Fruit fly (Drosophila melanogaster): ENCODE results near the gene Cbl.

Gene Cbl

DNA sequence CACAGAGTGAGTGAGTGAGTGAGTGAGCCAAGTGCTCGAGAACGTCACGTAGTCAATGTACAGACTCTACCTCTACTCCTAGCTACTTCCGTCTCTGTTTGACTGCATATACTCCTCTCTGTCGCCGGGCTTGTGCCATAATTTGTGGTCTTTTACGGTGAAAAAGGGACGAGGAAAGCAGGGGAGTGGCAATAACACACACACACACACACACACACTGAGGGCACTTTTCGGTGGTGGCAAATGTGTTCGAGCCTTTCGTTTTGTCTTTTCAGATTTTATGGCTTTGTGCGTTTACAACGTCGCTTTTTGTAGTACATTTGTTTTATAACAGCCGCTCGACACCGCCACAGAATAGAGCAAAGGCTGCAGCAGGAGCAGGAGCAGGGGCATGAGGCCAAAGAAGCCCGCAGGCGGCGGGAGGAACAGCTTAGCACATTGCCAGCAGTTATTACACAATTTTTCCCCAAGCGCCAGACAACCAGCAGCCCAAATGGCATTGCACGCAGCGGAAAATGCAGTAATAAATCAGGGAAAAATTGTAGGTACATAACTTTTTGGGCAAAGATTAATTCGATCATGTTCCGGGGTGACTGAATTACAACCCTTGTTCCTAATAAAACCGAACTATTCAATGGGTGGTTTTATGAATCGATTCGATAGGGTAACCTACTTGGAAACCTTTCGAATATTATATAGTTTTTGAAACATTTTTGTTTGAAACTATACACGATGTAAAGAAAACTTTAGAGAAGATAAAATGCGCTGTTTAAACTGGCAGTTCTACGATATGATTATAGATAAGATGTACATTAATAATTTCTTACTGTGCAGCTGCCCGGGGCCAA, 34.2 kb downstream of the Cbl start:
- peak; percentile 44 for TF ChIP-seq h (GFP tag; optimal IDR thresholded peaks at IDR 0.05)
- no peak for TF ChIP-seq sage (GFP tag; optimal IDR thresholded peaks at IDR 0.05)
- TF ChIP-seq OdsH (GFP tag; optimal IDR thresholded peaks at IDR 0.05): peak; percentile 39
- TF ChIP-seq pan (optimal IDR thresholded peaks at IDR 0.05): no peak
- TF ChIP-seq rgr (GFP tag; optimal IDR thresholded peaks at IDR 0.05): peak; percentile 1
- no peak for TF ChIP-seq Myc (optimal IDR thresholded peaks at IDR 0.05)
- TF ChIP-seq brk (GFP tag; optimal IDR thresholded peaks at IDR 0.05): peak; percentile 11
- TF ChIP-seq br (GFP tag; optimal IDR thresholded peaks at IDR 0.05): no peak
- TF ChIP-seq usp (GFP tag; optimal IDR thresholded peaks at IDR 0.05): no peak
- no peak for TF ChIP-seq psq (GFP tag; optimal IDR thresholded peaks at IDR 0.05)
- peak in 1 of 2 experiments; percentile 37 for TF ChIP-seq foxo (GFP tag; optimal IDR thresholded peaks at IDR 0.05)
- peak; percentile 11 for TF ChIP-seq dmrt93B (GFP tag; optimal IDR thresholded peaks at IDR 0.05)
- no peak for TF ChIP-seq Sp1 (GFP tag; optimal IDR thresholded peaks at IDR 0.05)
- TF ChIP-seq HLH106 (tag; optimal IDR thresholded peaks at IDR 0.05): peak; percentile 36
- no peak for TF ChIP-seq Dfd (GFP tag; optimal IDR thresholded peaks at IDR 0.05)
- no peak for TF ChIP-seq dl (GFP tag; optimal IDR thresholded peaks at IDR 0.05; ENCODE audit: insufficient read depth in 1 of 2, partially characterized antibody in 2 of 2)
- no peak for TF ChIP-seq sv (GFP tag; optimal IDR thresholded peaks at IDR 0.05)
- no peak for TF ChIP-seq N (GFP tag; optimal IDR thresholded peaks at IDR 0.05)
- TF ChIP-seq ey (GFP tag; optimal IDR thresholded peaks at IDR 0.05): peak; percentile 8
- TF ChIP-seq tai (GFP tag; optimal IDR thresholded peaks at IDR 0.05): no peak
- TF ChIP-seq CG9705 (GFP tag; optimal IDR thresholded peaks at IDR 0.05): no peak
- no peak for TF ChIP-seq woc (GFP tag; optimal IDR thresholded peaks at IDR 0.05)
- no peak for TF ChIP-seq Hr78 (GFP tag; optimal IDR thresholded peaks at IDR 0.05)
- no peak for TF ChIP-seq jim (GFP tag; optimal IDR thresholded peaks at IDR 0.05)
- no peak for TF ChIP-seq CrebA (GFP tag; optimal IDR thresholded peaks at IDR 0.05; ENCODE audit: borderline replicate concordance)
- no peak for TF ChIP-seq Mio (GFP tag; optimal IDR thresholded peaks at IDR 0.05)
- TF ChIP-seq GATAd (GFP tag; optimal IDR thresholded peaks at IDR 0.05): no peak
- peak; percentile 51 for TF ChIP-seq fru (GFP tag; optimal IDR thresholded peaks at IDR 0.05)
- TF ChIP-seq Vsx2 (GFP tag; optimal IDR thresholded peaks at IDR 0.05; ENCODE audit: partially characterized antibody): no peak
- TF ChIP-seq Rel (GFP tag; optimal IDR thresholded peaks at IDR 0.05): no peak
- no peak for TF ChIP-seq Rel (tag; optimal IDR thresholded peaks at IDR 0.05)
- TF ChIP-seq CG32264 (GFP tag; optimal IDR thresholded peaks at IDR 0.05): no peak
- no peak for TF ChIP-seq lola (GFP tag; optimal IDR thresholded peaks at IDR 0.05)
- TF ChIP-seq Abd-B (GFP tag; optimal IDR thresholded peaks at IDR 0.05): no peak
- no peak for TF ChIP-seq Hnf4 (GFP tag; optimal IDR thresholded peaks at IDR 0.05)
- TF ChIP-seq dsf (GFP tag; optimal IDR thresholded peaks at IDR 0.05; ENCODE audit: borderline replicate concordance): no peak
- TF ChIP-seq Hr83 (GFP tag; optimal IDR thresholded peaks at IDR 0.05; ENCODE audit: poor library complexity, severe bottlenecking): no peak
- no peak for TF ChIP-seq Dif (GFP tag; optimal IDR thresholded peaks at IDR 0.05; ENCODE audit: partially characterized antibody)
- no peak for TF ChIP-seq Jra (GFP tag; optimal IDR thresholded peaks at IDR 0.05)

DNA sequence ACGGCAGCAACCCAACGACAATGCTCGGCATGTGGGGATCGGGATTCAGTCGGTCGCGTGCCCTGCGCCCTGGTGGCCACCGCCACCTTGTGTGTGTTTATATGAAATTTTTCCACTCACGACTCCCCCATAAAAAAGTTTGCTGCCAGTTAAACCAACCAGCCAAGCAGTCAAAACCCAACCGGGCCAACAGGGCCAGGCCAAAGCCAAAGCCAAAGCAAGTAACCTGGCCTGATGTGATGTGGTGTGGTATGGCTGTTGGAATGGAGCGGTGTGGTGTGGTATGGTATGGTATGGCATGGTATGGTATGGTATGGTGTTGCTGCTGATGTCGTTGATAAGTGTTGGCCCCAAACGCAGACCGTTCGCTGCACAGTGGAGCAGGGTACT, 34.9 kb downstream of the Cbl start:
- TF ChIP-seq rgr (GFP tag; optimal IDR thresholded peaks at IDR 0.05): no peak
- TF ChIP-seq Vsx2 (GFP tag; optimal IDR thresholded peaks at IDR 0.05; ENCODE audit: partially characterized antibody): peak; percentile 71
- TF ChIP-seq Dif (GFP tag; optimal IDR thresholded peaks at IDR 0.05; ENCODE audit: partially characterized antibody): peak; percentile 54
- TF ChIP-seq HLH106 (tag; optimal IDR thresholded peaks at IDR 0.05): no peak
- no peak for TF ChIP-seq Dfd (GFP tag; optimal IDR thresholded peaks at IDR 0.05)
- no peak for TF ChIP-seq dmrt93B (GFP tag; optimal IDR thresholded peaks at IDR 0.05)
- TF ChIP-seq foxo (GFP tag; optimal IDR thresholded peaks at IDR 0.05): no peak
- no peak for TF ChIP-seq jim (GFP tag; optimal IDR thresholded peaks at IDR 0.05)
